Worm (Caenorhabditis elegans): Measurements from ENCODE around the gene T28C6.7.

T28C6.7 gene

DNA sequence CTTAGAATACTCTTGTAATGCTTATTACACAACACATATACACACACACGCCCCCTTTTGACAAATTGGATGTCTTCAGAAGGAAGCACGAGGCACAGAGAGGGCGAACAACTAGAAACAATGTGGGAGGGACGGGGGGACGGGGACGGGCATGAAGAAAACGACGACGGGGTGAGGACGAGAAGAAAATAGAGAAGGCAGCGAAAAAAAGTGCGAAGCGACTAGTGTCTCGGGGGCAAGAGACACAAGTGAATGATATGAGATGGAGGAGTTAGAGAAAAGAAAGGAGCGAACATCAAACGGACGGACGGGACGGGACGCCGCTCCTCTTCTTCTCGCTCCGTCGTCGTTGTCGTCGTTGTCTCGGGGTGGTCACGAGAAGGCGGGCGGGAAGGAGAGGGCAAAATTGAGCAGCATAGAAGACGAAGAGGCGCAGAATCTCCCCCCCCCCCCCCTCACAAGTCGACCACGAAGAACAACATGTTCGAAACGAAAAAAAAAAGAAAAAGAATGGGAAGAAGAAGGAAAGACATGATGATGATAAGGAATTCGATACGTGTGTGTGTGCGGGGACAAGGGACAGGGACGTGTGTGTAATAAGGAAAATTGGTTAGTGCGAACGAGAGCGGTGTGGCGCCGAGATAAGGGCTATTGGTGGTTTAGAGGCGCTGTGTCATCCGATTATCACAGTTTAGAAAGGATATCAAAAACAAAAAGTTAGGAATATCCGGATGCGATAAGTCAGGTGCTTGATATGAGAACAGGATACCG lies 32.5 kb upstream of the T28C6.7 start:
- TF ChIP-seq nhr-25 (tag; optimal IDR thresholded peaks at IDR 0.05): peak; percentile 89
- TF ChIP-seq nhr-11 (tag; optimal IDR thresholded peaks at IDR 0.05): no peak
- TF ChIP-seq alr-1 (tag; optimal IDR thresholded peaks at IDR 0.05): no peak
- peak; percentile 44 for TF ChIP-seq lin-11 (tag; optimal IDR thresholded peaks at IDR 0.05)
- peak; percentile 67 for TF ChIP-seq lin-13 (GFP tag; optimal IDR thresholded peaks at IDR 0.05)
- no peak for TF ChIP-seq R02D3.7 (tag; optimal IDR thresholded peaks at IDR 0.05)
- peak; percentile 81 for TF ChIP-seq egl-27 (tag; optimal IDR thresholded peaks at IDR 0.05)
- peak; percentile 88 for TF ChIP-seq blmp-1 (tag; optimal IDR thresholded peaks at IDR 0.05; ENCODE audit: insufficient read depth)
- TF ChIP-seq ama-1 (optimal IDR thresholded peaks at IDR 0.05): no peak
- peak; percentile 45 for TF ChIP-seq unc-62 (GFP tag; optimal IDR thresholded peaks at IDR 0.05)
- TF ChIP-seq Y55F3AM.14 (GFP tag; optimal IDR thresholded peaks at IDR 0.05): peak; percentile 97
- no peak for TF ChIP-seq ZK546.5 (tag; optimal IDR thresholded peaks at IDR 0.05)
- TF ChIP-seq F13H6.1 (tag; optimal IDR thresholded peaks at IDR 0.05): peak; percentile 93
- no peak for TF ChIP-seq aly-2 (tag; optimal IDR thresholded peaks at IDR 0.05)
- TF ChIP-seq ztf-4 (tag; optimal IDR thresholded peaks at IDR 0.05): peak; percentile 87
- peak; percentile 56 for TF ChIP-seq unc-55 (GFP tag; optimal IDR thresholded peaks at IDR 0.05)
- no peak for TF ChIP-seq elt-3 (tag; optimal IDR thresholded peaks at IDR 0.05)
- TF ChIP-seq fos-1 (tag; optimal IDR thresholded peaks at IDR 0.05): peak; percentile 80
- peak; percentile 80 to 93 for TF ChIP-seq mdl-1 (tag; optimal IDR thresholded peaks at IDR 0.05)
- no peak for TF ChIP-seq ceh-82 (tag; optimal IDR thresholded peaks at IDR 0.05)
- TF ChIP-seq sem-4 (tag; optimal IDR thresholded peaks at IDR 0.05): peak; percentile 87
- TF ChIP-seq lin-39 (tag; optimal IDR thresholded peaks at IDR 0.05): no peak
- TF ChIP-seq ztf-1 (GFP tag; conservative IDR thresholded peaks at IDR 0.05): no peak
- no peak for TF ChIP-seq nhr-77 (tag; optimal IDR thresholded peaks at IDR 0.05)
- peak; percentile 10 for TF ChIP-seq snpc-4 (tag; optimal IDR thresholded peaks at IDR 0.05)
- peak; percentile 97 for TF ChIP-seq ceh-16 (tag; optimal IDR thresholded peaks at IDR 0.05)
- peak; percentile 29 for TF ChIP-seq unc-39 (tag; optimal IDR thresholded peaks at IDR 0.05)
- TF ChIP-seq nhr-10 (tag; optimal IDR thresholded peaks at IDR 0.05): no peak
- TF ChIP-seq sma-9 (GFP tag; optimal IDR thresholded peaks at IDR 0.05): peak; percentile 90
- TF ChIP-seq sma-9 (tag; optimal IDR thresholded peaks at IDR 0.05): no peak
- TF ChIP-seq peb-1 (tag; optimal IDR thresholded peaks at IDR 0.05): no peak
- peak; percentile 31 for TF ChIP-seq mab-5 (tag; optimal IDR thresholded peaks at IDR 0.05)
- peak; percentile 1 to 67 for TF ChIP-seq lsy-2 (tag; optimal IDR thresholded peaks at IDR 0.05)
- no peak for TF ChIP-seq mbf-1 (tag; optimal IDR thresholded peaks at IDR 0.05)
- TF ChIP-seq skn-1 (tag; optimal IDR thresholded peaks at IDR 0.05): no peak
- peak; percentile 77 for TF ChIP-seq sma-3 (GFP tag; optimal IDR thresholded peaks at IDR 0.05)
- TF ChIP-seq C34F6.9 (tag; optimal IDR thresholded peaks at IDR 0.05): peak; percentile 82
- TF ChIP-seq nhr-23 (tag; optimal IDR thresholded peaks at IDR 0.05): no peak
- no peak for TF ChIP-seq dmd-4 (tag; optimal IDR thresholded peaks at IDR 0.05)
- TF ChIP-seq gmeb-1 (tag; optimal IDR thresholded peaks at IDR 0.05): peak; percentile 17
- TF ChIP-seq crh-2 (tag; optimal IDR thresholded peaks at IDR 0.05): peak; percentile 89
- no peak for TF ChIP-seq nhr-12 (tag; optimal IDR thresholded peaks at IDR 0.05)
- peak; percentile 71 for TF ChIP-seq nhr-129 (tag; optimal IDR thresholded peaks at IDR 0.05)
- TF ChIP-seq nhr-21 (tag; optimal IDR thresholded peaks at IDR 0.05): peak; percentile 89
- no peak for TF ChIP-seq elt-1 (tag; optimal IDR thresholded peaks at IDR 0.05)
- TF ChIP-seq zag-1 (tag; optimal IDR thresholded peaks at IDR 0.05): peak; percentile 82
- no peak for TF ChIP-seq nhr-237 (tag; optimal IDR thresholded peaks at IDR 0.05)
- TF ChIP-seq nhr-6 (tag; optimal IDR thresholded peaks at IDR 0.05): peak; percentile 70
- TF ChIP-seq ztf-11 (tag; optimal IDR thresholded peaks at IDR 0.05): no peak

All from whole organism, L2 larva.